Fruit fly (Drosophila melanogaster): ENCODE data around the gene Vps45.

The Vps45 gene

dm6 chr3R:9534125-9534496 lies 29.6 kb upstream of the Vps45 start (continued):
- TF ChIP-seq tna (GFP tag; IDR thresholded peaks at IDR 0.05; ENCODE audit: partially characterized antibody) (no peak), Xbp1 (GFP tag; optimal IDR thresholded peaks at IDR 0.05) (peak; percentile 95), nau (GFP tag; optimal IDR thresholded peaks at IDR 0.05) (peak; percentile 82), nom (GFP tag; optimal IDR thresholded peaks at IDR 0.05) (no peak), ac (GFP tag; optimal IDR thresholded peaks at IDR 0.05) (peak; percentile 2), Xrp1 (GFP tag; IDR thresholded peaks at IDR 0.05) (peak; percentile 93), vnd (GFP tag; IDR thresholded peaks at IDR 0.05; ENCODE audit: partially characterized antibody) (no peak), CoRest (tag; optimal IDR thresholded peaks at IDR 0.05) (peak; percentile 95), en (GFP tag; optimal IDR thresholded peaks at IDR 0.05) (peak; percentile 79), Antp (GFP tag; optimal IDR thresholded peaks at IDR 0.05) (peak; percentile 86), Vsx1 (GFP tag; optimal IDR thresholded peaks at IDR 0.05) (peak; percentile 72), Jarid2 (GFP tag; optimal IDR thresholded peaks at IDR 0.05) (no peak), mam (GFP tag; optimal IDR thresholded peaks at IDR 0.05) (peak; percentile 87), CG7928 (GFP tag; optimal IDR thresholded peaks at IDR 0.05) (peak; percentile 33), ash1 (GFP tag; optimal IDR thresholded peaks at IDR 0.05) (no peak), CG9932 (GFP tag; IDR thresholded peaks at IDR 0.05) (no peak; the same call in 1 of the 2 replicates), CG10462 (GFP tag; optimal IDR thresholded peaks at IDR 0.05) (peak; percentile 83), aop (GFP tag; IDR thresholded peaks at IDR 0.05) (peak; percentile 81), yki (optimal IDR thresholded peaks at IDR 0.05) (no peak), CG17359 (tag; optimal IDR thresholded peaks at IDR 0.05) (peak; percentile 97), CG18619 (GFP tag; optimal IDR thresholded peaks at IDR 0.05) (peak; percentile 89), CG2120 (GFP tag; optimal IDR thresholded peaks at IDR 0.05) (peak; percentile 89), CG1647 (GFP tag; optimal IDR thresholded peaks at IDR 0.05) (peak; percentile 90), Atf3 (GFP tag; optimal IDR thresholded peaks at IDR 0.05) (peak; percentile 94), CG10209 (GFP tag; optimal IDR thresholded peaks at IDR 0.05) (peak; percentile 87), bab2 (GFP tag; optimal IDR thresholded peaks at IDR 0.05) (peak; percentile 95), gem (tag; optimal IDR thresholded peaks at IDR 0.05) (peak; percentile 98), CG4360 (GFP tag; IDR thresholded peaks at IDR 0.05) (no peak), Kr (GFP tag; optimal IDR thresholded peaks at IDR 0.05) (no peak), CG31441 (GFP tag; IDR thresholded peaks at IDR 0.05) (peak; percentile 98), Lpt (GFP tag; optimal IDR thresholded peaks at IDR 0.05) (no peak), al (GFP tag; IDR thresholded peaks at IDR 0.05) (peak; percentile 84), dmrt99B (tag; optimal IDR thresholded peaks at IDR 0.05) (peak; percentile 98), knrl (GFP tag; IDR thresholded peaks at IDR 0.05; ENCODE audit: partially characterized antibody) (no peak), maf-S (GFP tag; optimal IDR thresholded peaks at IDR 0.05) (peak; percentile 81), hth (optimal IDR thresholded peaks at IDR 0.05) (no peak), CG14014 (GFP tag; IDR thresholded peaks at IDR 0.05) (peak; percentile 90), CG17328 (GFP tag; IDR thresholded peaks at IDR 0.05) (peak; percentile 95), kni (GFP tag; optimal IDR thresholded peaks at IDR 0.05) (no peak), wor (GFP tag; IDR thresholded peaks at IDR 0.05) (peak; percentile 93), CG15601 (tag; optimal IDR thresholded peaks at IDR 0.05) (peak; percentile 93), CG15269 (tag; optimal IDR thresholded peaks at IDR 0.05) (peak; percentile 95), Hr3 (GFP tag; optimal IDR thresholded peaks at IDR 0.05) (peak; percentile 92), jing (GFP tag; optimal IDR thresholded peaks at IDR 0.05) (peak; percentile 86), odd (GFP tag; optimal IDR thresholded peaks at IDR 0.05) (peak; percentile 86), B-H2 (GFP tag; optimal IDR thresholded peaks at IDR 0.05) (peak; percentile 32), CG32532 (GFP tag; IDR thresholded peaks at IDR 0.05) (peak; percentile 93), D19A (tag; optimal IDR thresholded peaks at IDR 0.05) (peak; percentile 91), CG7556 (GFP tag; optimal IDR thresholded peaks at IDR 0.05) (peak; percentile 92), CG15514 (GFP tag; optimal IDR thresholded peaks at IDR 0.05) (peak; percentile 50), danr (GFP tag; IDR thresholded peaks at IDR 0.05) (peak; percentile 82), Taf1 (GFP tag; IDR thresholded peaks at IDR 0.05) (peak; percentile 63; the same call in 1 of the 2 replicates)

All from whole organism, embryonic.